Worm (Caenorhabditis elegans) whole organism, midembryonic: Measurements from ENCODE around the gene F02D10.2.

ENCODE experiments used
- T22C8.4 ChIP-seq: fragments of 200-800 bp; sonication (Bioruptor generic); IDR thresholded peaks from 2 replicates; pipeline ENCODE4 v1.3.6; 2022; ENCODE audit warnings: missing genetic modification characterization, missing compliant biosample characterization
- cog-1 ChIP-seq: sonication (generic microtip); optimal IDR thresholded peaks from 2 replicates; lab custom pipeline; 2016; ENCODE audit warnings: missing genetic modification characterization, missing compliant biosample characterization
- flt-1 ChIP-seq: fragments of 200-800 bp; sonication (Bioruptor generic); IDR thresholded peaks from 2 replicates; pipeline ENCODE4 v1.3.6; 2022; ENCODE audit warnings: missing genetic modification characterization, missing compliant biosample characterization
- klf-2 ChIP-seq: fragments of 200-800 bp; sonication (Bioruptor generic); conservative IDR thresholded peaks from 2 replicates; pipeline ENCODE4 v1.3.6; 2022; ENCODE audit warnings: missing genetic modification reagents, missing genetic modification characterization, missing compliant biosample characterization
- med-1 ChIP-seq: sonication (generic microtip); optimal IDR thresholded peaks from 2 replicates; lab custom pipeline; 2017; ENCODE audit warnings: missing genetic modification characterization, mild to moderate bottlenecking, missing compliant biosample characterization, antibody characterized with exemption, missing genetic modification reagents; ENCODE audit not compliant: insufficient read depth
- ref-1 ChIP-seq: fragments of 200-800 bp; sonication (Bioruptor generic); conservative IDR thresholded peaks from 2 replicates; pipeline ENCODE4 v1.3.6; 2022; ENCODE audit warnings: missing genetic modification reagents, missing genetic modification characterization, missing compliant biosample characterization
- tab-1 ChIP-seq: fragments of 200-800 bp; sonication (Bioruptor generic); IDR thresholded peaks from 2 replicates; pipeline ENCODE4 v1.3.6; 2022; ENCODE audit warnings: missing genetic modification characterization, missing compliant biosample characterization
- ztf-23 ChIP-seq: fragments of 200-800 bp; sonication (Bioruptor generic); IDR thresholded peaks from 2 replicates; pipeline ENCODE4 v1.3.6; 2022; ENCODE audit warnings: missing genetic modification reagents, missing genetic modification characterization, missing compliant biosample characterization
- ztf-29 ChIP-seq: fragments of 200-800 bp; sonication (Bioruptor generic); IDR thresholded peaks from 2 replicates; pipeline ENCODE4 v1.3.6; 2022; ENCODE audit warnings: missing genetic modification reagents, missing genetic modification characterization, missing compliant biosample characterization

Gene F02D10.2

ce11 chrX:13469907-13470647 is 6.4 kb upstream of the F02D10.2 start:
- no peak for TF ChIP-seq T22C8.4 (GFP tag; lab: Robert Waterston, UW)
- TF ChIP-seq ztf-29 (GFP tag; lab: Robert Waterston, UW), result no peak
- no peak for TF ChIP-seq klf-2

- no peak for TF ChIP-seq cog-1 (tag; lab: Kevin White, UChicago)
- TF ChIP-seq med-1 (GFP tag; lab: Kevin White, UChicago), result no peak
- TF ChIP-seq ztf-23 (GFP tag; lab: Robert Waterston, UW), result no peak
- no peak for TF ChIP-seq klf-2
- no peak for TF ChIP-seq ref-1 (GFP tag; lab: Robert Waterston, UW)
- TF ChIP-seq tab-1 (GFP tag; lab: Robert Waterston, UW), result no peak
- TF ChIP-seq flt-1 (GFP tag; lab: Robert Waterston, UW), result no peak
- TF ChIP-seq T22C8.4 (GFP tag; lab: Robert Waterston, UW), result no peak
- TF ChIP-seq ztf-29 (GFP tag; lab: Robert Waterston, UW), result no peak
These were observed 5.4 kb upstream of the F02D10.2 start, which contains the start of gene col-184 for ce11 chrX:13469047-13469633. col-184 (plus strand) TSS chrX:13469455.

- TF ChIP-seq cog-1 (tag; lab: Kevin White, UChicago) (no peak), T22C8.4 (GFP tag; lab: Robert Waterston, UW) (no peak), flt-1 (GFP tag; lab: Robert Waterston, UW) (no peak), ref-1 (GFP tag; lab: Robert Waterston, UW) (no peak), med-1 (GFP tag; lab: Kevin White, UChicago) (no peak), ztf-23 (GFP tag; lab: Robert Waterston, UW) (no peak), tab-1 (GFP tag; lab: Robert Waterston, UW) (no peak), klf-2 (no peak)
These were observed 3.5 kb upstream of the F02D10.2 start, which contains the start of gene col-183 for ce11 chrX:13466926-13467866. col-183 (minus strand) TSS chrX:13467764.

ce11 chrX:13462519-13462918 is 1.2 kb downstream of the F02D10.2 start, which contains the start of gene F02D10.3:
F02D10.3 (minus strand) TSS chrX:13462619.
- TF ChIP-seq med-1 (GFP tag; lab: Kevin White, UChicago) (no peak), T22C8.4 (GFP tag; lab: Robert Waterston, UW) (no peak), ztf-29 (GFP tag; lab: Robert Waterston, UW) (no peak)

DNA sequence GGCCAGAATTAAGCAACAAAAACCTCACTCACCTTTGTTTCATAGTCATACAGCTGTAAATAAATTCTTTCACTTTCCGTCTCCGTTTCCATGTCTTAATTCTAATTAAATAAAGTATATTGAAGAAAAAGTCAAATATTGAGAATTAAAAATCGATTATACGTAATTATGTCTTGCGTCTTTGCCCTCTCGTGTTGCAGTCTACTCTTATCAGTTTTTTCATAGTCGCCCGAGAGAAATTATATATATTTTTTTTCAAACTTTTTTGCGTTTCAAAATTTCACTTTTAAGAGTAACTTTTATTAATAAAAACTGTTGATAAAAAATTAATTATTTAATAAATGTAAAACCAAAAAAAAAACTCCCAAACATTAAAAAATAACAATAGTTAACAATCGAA is 7.3 kb downstream of the F02D10.2 start, which contains the start of gene flr-1:
flr-1 (minus strand) TSS at position 101 of the 400 bp plus-strand sequence.
- TF ChIP-seq T22C8.4 (GFP tag; lab: Robert Waterston, UW) (no peak), tab-1 (GFP tag; lab: Robert Waterston, UW) (no peak), flt-1 (GFP tag; lab: Robert Waterston, UW) (no peak), ref-1 (GFP tag; lab: Robert Waterston, UW) (no peak), ztf-23 (GFP tag; lab: Robert Waterston, UW) (no peak), med-1 (GFP tag; lab: Kevin White, UChicago) (no peak), klf-2 (no peak), ztf-29 (GFP tag; lab: Robert Waterston, UW) (no peak)

DNA sequence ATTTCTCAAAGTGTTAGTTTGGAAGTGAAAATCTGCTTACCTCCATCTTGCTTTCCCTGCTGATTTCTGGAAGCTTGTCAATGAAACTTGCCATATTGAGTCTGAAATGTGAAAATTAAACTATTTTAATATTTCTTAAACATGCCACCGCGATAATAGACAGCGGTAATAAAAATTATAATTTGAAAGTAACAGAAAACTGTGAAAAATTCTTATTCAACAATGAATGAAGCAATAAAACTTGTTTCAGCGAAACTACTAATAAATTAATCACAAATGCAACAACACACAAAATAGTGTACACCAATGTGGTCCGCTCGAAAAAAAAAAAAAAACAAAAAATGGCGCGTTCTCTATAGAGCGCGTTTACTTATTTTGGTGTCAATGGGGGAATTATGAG is 12.1 kb downstream of the F02D10.2 start, which contains the start of gene F02D10.6:
F02D10.6 (minus strand) TSS at position 101 of the 400 bp plus-strand sequence.
- TF ChIP-seq tab-1 (GFP tag; lab: Robert Waterston, UW) (no peak), ref-1 (GFP tag; lab: Robert Waterston, UW) (no peak), flt-1 (GFP tag; lab: Robert Waterston, UW) (no peak), med-1 (GFP tag; lab: Kevin White, UChicago) (no peak), klf-2 (no peak), cog-1 (tag; lab: Kevin White, UChicago) (no peak), ztf-29 (GFP tag; lab: Robert Waterston, UW) (no peak), ztf-23 (GFP tag; lab: Robert Waterston, UW) (no peak), T22C8.4 (GFP tag; lab: Robert Waterston, UW) (no peak)

- TF ChIP-seq T22C8.4 (GFP tag; lab: Robert Waterston, UW) (peak; percentile 74), tab-1 (GFP tag; lab: Robert Waterston, UW) (peak; percentile 87), ztf-23 (GFP tag; lab: Robert Waterston, UW) (peak; percentile 92), klf-2 (0 out of 2 replicates have a peak, but pooled peaks have one; percentile 47), flt-1 (GFP tag; lab: Robert Waterston, UW) (peak; percentile 83), cog-1 (tag; lab: Kevin White, UChicago) (peak; percentile 55), ztf-29 (GFP tag; lab: Robert Waterston, UW) (peak; percentile 73), ref-1 (GFP tag; lab: Robert Waterston, UW) (peak; percentile 68)
These were observed 15.0 kb downstream of the F02D10.2 start for ce11 chrX:13448665-13449099.

ce11 chrX:13446418-13446817 is 17.3 kb downstream of the F02D10.2 start, which contains the start of gene set-8:
set-8 (plus strand) TSS chrX:13446718.
- TF ChIP-seq klf-2, result no peak
- no peak for TF ChIP-seq cog-1 (tag; lab: Kevin White, UChicago)
- TF ChIP-seq flt-1 (GFP tag; lab: Robert Waterston, UW), result no peak
- no peak for TF ChIP-seq tab-1 (GFP tag; lab: Robert Waterston, UW)
- no peak for TF ChIP-seq med-1 (GFP tag; lab: Kevin White, UChicago)
- TF ChIP-seq ref-1 (GFP tag; lab: Robert Waterston, UW), result no peak
- no peak for TF ChIP-seq ztf-29 (GFP tag; lab: Robert Waterston, UW)
- no peak for TF ChIP-seq T22C8.4 (GFP tag; lab: Robert Waterston, UW)
- no peak for TF ChIP-seq ztf-23 (GFP tag; lab: Robert Waterston, UW)
